Worm (Caenorhabditis elegans) whole organism, L4/young adult: Measurements from ENCODE around the gene zim-1.

Experiments
- W03F9.2 ChIP-seq: fragments of 150-350 bp; optimal IDR thresholded peaks from 2 replicates; lab custom pipeline; 2014; ENCODE audit warnings: missing biosample characterization, missing genetic modification characterization
- him-1 ChIP-seq: sonication (generic microtip); optimal IDR thresholded peaks from 2 replicates; lab custom pipeline; 2016; ENCODE audit warnings: missing genotype, missing genetic modification reagents, missing genetic modification characterization, missing compliant biosample characterization

- no peak for TF ChIP-seq W03F9.2 (tag; lab: Kevin White, UChicago)
- no peak for TF ChIP-seq him-1
Observed at ce11 chrIV:10571020-10571419, 24.1 kb downstream of the zim-1 start.
